Fruit fly (Drosophila melanogaster) whole organism, embryonic: Measurements from ENCODE around the gene Blimp-1.

Experiments
- Atf6 ChIP-seq: fragments of 200-800 bp; sonication (Bioruptor generic); IDR thresholded peaks from 2 replicates; pipeline ENCODE4 v1.3.6; 2022; ENCODE audit warnings: missing biosample characterization, missing genetic modification characterization
- BEAF-32 ChIP-seq: fragments of 200-800 bp; sonication (Bioruptor generic); optimal IDR thresholded peaks from 3 replicates; lab custom pipeline; 2017; ENCODE audit warnings: missing biosample characterization, missing genetic modification characterization, mild to moderate bottlenecking, moderate library complexity, missing genetic modification reagents
- Blimp-1 ChIP-seq: fragments of 200-800 bp; sonication (Bioruptor generic); optimal IDR thresholded peaks from 3 replicates; lab custom pipeline; 2018; ENCODE audit warnings: missing biosample characterization, missing genetic modification characterization, mild to moderate bottlenecking, moderate library complexity, missing genetic modification reagents
- CG10321 ChIP-seq: fragments of 200-800 bp; sonication (Bioruptor generic); IDR thresholded peaks from 2 replicates; pipeline ENCODE4 v1.3.6; 2022; ENCODE audit warnings: missing biosample characterization, missing genetic modification characterization
- CG11093 ChIP-seq: fragments of 200-800 bp; sonication (Bioruptor generic); IDR thresholded peaks from 3 replicates; pipeline ENCODE4 v1.3.6; 2022; ENCODE audit warnings: missing biosample characterization, missing genetic modification characterization
- CG12236 ChIP-seq: fragments of 200-800 bp; sonication (Bioruptor generic); optimal IDR thresholded peaks from 2 replicates; lab custom pipeline; 2016; ENCODE audit warnings: missing biosample characterization, missing genetic modification characterization
- CG13296 ChIP-seq: fragments of 200-800 bp; sonication (Bioruptor generic); optimal IDR thresholded peaks from 3 replicates; lab custom pipeline; 2018; ENCODE audit warnings: missing biosample characterization, mild to moderate bottlenecking, missing genetic modification characterization
- CG14050 ChIP-seq: fragments of 200-800 bp; sonication (Bioruptor generic); IDR thresholded peaks from 3 replicates; pipeline ENCODE4 v1.3.6; 2022; ENCODE audit warnings: missing biosample characterization, missing genetic modification characterization
- CG14860 ChIP-seq: fragments of 200-800 bp; sonication (Bioruptor generic); IDR thresholded peaks from 3 replicates; pipeline ENCODE4 v1.3.6; 2022; ENCODE audit warnings: missing biosample characterization, missing genetic modification characterization; ENCODE audit not compliant: partially characterized antibody
- CG15479 ChIP-seq: fragments of 200-800 bp; sonication (Bioruptor generic); optimal IDR thresholded peaks from 3 replicates; lab custom pipeline; 2019; ENCODE audit warnings: missing biosample characterization, mild to moderate bottlenecking, missing genetic modification characterization, moderate library complexity
- CG15514 ChIP-seq: fragments of 200-800 bp; sonication (Bioruptor generic); optimal IDR thresholded peaks from 3 replicates; lab custom pipeline; 2017; ENCODE audit warnings: missing biosample characterization, missing genetic modification characterization, mild to moderate bottlenecking, moderate library complexity, missing genetic modification reagents
- CG18011 ChIP-seq: fragments of 200-800 bp; sonication (Bioruptor generic); optimal IDR thresholded peaks from 2 replicates; lab custom pipeline; 2017; ENCODE audit warnings: missing biosample characterization, missing genetic modification characterization, mild to moderate bottlenecking, moderate library complexity, missing genotype
- CG33557 ChIP-seq: fragments of 200-800 bp; sonication (Bioruptor generic); optimal IDR thresholded peaks from 2 replicates; lab custom pipeline; 2019; ENCODE audit warnings: missing biosample characterization, mild to moderate bottlenecking, missing genetic modification characterization, moderate library complexity
- CG34376 ChIP-seq: fragments of 200-800 bp; sonication (Bioruptor generic); optimal IDR thresholded peaks from 2 replicates; lab custom pipeline; 2018; ENCODE audit warnings: missing biosample characterization, mild to moderate bottlenecking, missing genetic modification characterization
- CG4282 ChIP-seq: fragments of 200-800 bp; sonication (Bioruptor generic); optimal IDR thresholded peaks from 2 replicates; lab custom pipeline; 2016; ENCODE audit warnings: missing biosample characterization, missing genetic modification characterization
- CG5953 ChIP-seq: fragments of 200-800 bp; sonication (Bioruptor generic); IDR thresholded peaks from 2 replicates; pipeline ENCODE4 v1.3.6; 2022; ENCODE audit warnings: missing biosample characterization, missing genetic modification characterization
- CG7271 ChIP-seq: fragments of 200-800 bp; sonication (Bioruptor generic); optimal IDR thresholded peaks from 2 replicates; lab custom pipeline; 2018; ENCODE audit warnings: missing biosample characterization, mild to moderate bottlenecking, missing genetic modification characterization, moderate library complexity
- CG7357 ChIP-seq: fragments of 200-800 bp; sonication (Bioruptor generic); IDR thresholded peaks from 3 replicates; pipeline ENCODE4 v1.3.6; 2022; ENCODE audit warnings: missing biosample characterization, missing genetic modification characterization
- CG7745 ChIP-seq: fragments of 200-800 bp; sonication (Bioruptor generic); optimal IDR thresholded peaks from 2 replicates; lab custom pipeline; 2018; ENCODE audit warnings: missing biosample characterization, mild to moderate bottlenecking, missing genetic modification characterization, moderate library complexity
- CG7928 ChIP-seq: fragments of 200-800 bp; sonication (Bioruptor generic); optimal IDR thresholded peaks from 2 replicates; lab custom pipeline; 2017; ENCODE audit warnings: missing biosample characterization, mild to moderate bottlenecking, missing genetic modification characterization
- CG9437 ChIP-seq: fragments of 200-800 bp; sonication (Bioruptor generic); optimal IDR thresholded peaks from 2 replicates; lab custom pipeline; 2018; ENCODE audit warnings: missing biosample characterization, mild to moderate bottlenecking, missing genetic modification characterization
- Dbx ChIP-seq: fragments of 200-800 bp; sonication (Bioruptor generic); IDR thresholded peaks from 3 replicates; pipeline ENCODE4 v1.3.6; 2022; ENCODE audit warnings: missing biosample characterization, missing genetic modification characterization
- HLH4C ChIP-seq: fragments of 200-800 bp; sonication (Bioruptor generic); IDR thresholded peaks from 3 replicates; pipeline ENCODE4 v1.3.6; 2022; ENCODE audit warnings: missing biosample characterization, missing genetic modification characterization; ENCODE audit not compliant: partially characterized antibody
- HLHmδ ChIP-seq: fragments of 200-800 bp; sonication (Bioruptor generic); optimal IDR thresholded peaks from 2 replicates; lab custom pipeline; 2018; ENCODE audit warnings: missing biosample characterization, mild to moderate bottlenecking, missing genetic modification characterization, moderate library complexity
- Meics ChIP-seq: fragments of 200-800 bp; sonication (Bioruptor generic); optimal IDR thresholded peaks from 2 replicates; lab custom pipeline; 2017; ENCODE audit warnings: missing biosample characterization, mild to moderate bottlenecking, missing genetic modification characterization
- Stat92E ChIP-seq, 3 experiments: fragments of >200 bp in 2 of 3; fragments of 200-800 bp in 1 of 3; sonication (Bioruptor generic) in 1 of 3; optimal IDR thresholded peaks; 2 replicates each; lab custom pipeline; 2017 to 2019; ENCODE audit warnings: missing biosample characterization in 3 of 3, missing genetic modification characterization in 3 of 3, mild to moderate bottlenecking in 1 of 3, moderate library complexity in 1 of 3
- Xbp1 ChIP-seq: fragments of 200-800 bp; sonication (Bioruptor generic); optimal IDR thresholded peaks from 3 replicates; lab custom pipeline; 2016; ENCODE audit warnings: missing biosample characterization, mild to moderate bottlenecking, missing genetic modification characterization
- ara ChIP-seq: fragments of 200-800 bp; sonication (Bioruptor generic); IDR thresholded peaks from 2 replicates; pipeline ENCODE4 v1.3.6; 2022; ENCODE audit warnings: missing biosample characterization, missing genetic modification characterization
- ato ChIP-seq: fragments of 200-800 bp; sonication (Bioruptor generic); IDR thresholded peaks from 2 replicates; pipeline ENCODE4 v1.3.6; 2022; ENCODE audit warnings: missing biosample characterization, missing genetic modification characterization; ENCODE audit not compliant: partially characterized antibody
- bab2 ChIP-seq: fragments of 200-800 bp; sonication (Bioruptor generic); optimal IDR thresholded peaks from 2 replicates; lab custom pipeline; 2016; ENCODE audit warnings: missing biosample characterization, missing genetic modification characterization
- bbx ChIP-seq: fragments of 200-800 bp; sonication (Bioruptor generic); IDR thresholded peaks from 2 replicates; pipeline ENCODE4 v1.3.6; 2022; ENCODE audit warnings: missing biosample characterization, missing genetic modification characterization; ENCODE audit not compliant: partially characterized antibody
- cas ChIP-seq: fragments of 200-800 bp; sonication (Bioruptor generic); IDR thresholded peaks from 2 replicates; pipeline ENCODE4 v1.3.6; 2022; ENCODE audit warnings: missing biosample characterization, missing genetic modification characterization
- chm ChIP-seq: fragments of 200-800 bp; sonication (Bioruptor generic); IDR thresholded peaks from 2 replicates; pipeline ENCODE4 v1.3.6; 2022; ENCODE audit warnings: missing biosample characterization, missing genetic modification characterization
- chn ChIP-seq: fragments of 200-800 bp; sonication (Bioruptor generic); optimal IDR thresholded peaks from 2 replicates; lab custom pipeline; 2016; ENCODE audit warnings: missing biosample characterization, missing genetic modification characterization
- danr ChIP-seq: fragments of 200-800 bp; sonication (Bioruptor generic); IDR thresholded peaks from 2 replicates; pipeline ENCODE4 v1.3.6; 2022; ENCODE audit warnings: missing biosample characterization, missing genetic modification characterization
- dm ChIP-seq: fragments of 200-800 bp; sonication (Bioruptor generic); optimal IDR thresholded peaks from 3 replicates; lab custom pipeline; 2016; ENCODE audit warnings: missing biosample characterization, missing genetic modification characterization
- lov ChIP-seq, 2 experiments: fragments of 200-800 bp in 1 of 2; fragments of >200 bp in 1 of 2; sonication (Bioruptor generic) in 1 of 2; IDR thresholded peaks in 1 of 2; optimal IDR thresholded peaks in 1 of 2; 2 replicates in 1 of 2; 3 replicates in 1 of 2; pipeline versions ENCODE4 v1.3.6 to Lab custom; 2017 to 2022; ENCODE audit warnings: missing biosample characterization in 1 of 2, missing genetic modification characterization in 1 of 2
- luna ChIP-seq: fragments of 200-800 bp; sonication (Bioruptor generic); optimal IDR thresholded peaks from 2 replicates; lab custom pipeline; 2016; ENCODE audit warnings: missing biosample characterization, missing genetic modification characterization
- prd ChIP-seq, 3 experiments: fragments of >200 bp in 2 of 3; fragments of 200-800 bp in 1 of 3; sonication (Bioruptor generic) in 1 of 3; optimal IDR thresholded peaks in 2 of 3; IDR thresholded peaks in 1 of 3; 2 replicates in 2 of 3; 3 replicates in 1 of 3; pipeline versions ENCODE4 v1.3.6 to Lab custom; 2017 to 2022; ENCODE audit warnings: missing biosample characterization in 1 of 3, missing genetic modification characterization in 1 of 3
- run ChIP-seq: fragments of 200-800 bp; sonication (Bioruptor generic); optimal IDR thresholded peaks from 3 replicates; lab custom pipeline; 2018; ENCODE audit warnings: missing biosample characterization, mild to moderate bottlenecking, missing genetic modification characterization
- sc ChIP-seq, 3 experiments: fragments of >200 bp in 2 of 3; fragments of 200-800 bp in 1 of 3; sonication (Bioruptor generic) in 1 of 3; optimal IDR thresholded peaks; 2 replicates in 2 of 3; 3 replicates in 1 of 3; lab custom pipeline; 2017; ENCODE audit warnings: mild to moderate bottlenecking in 1 of 3, missing biosample characterization in 1 of 3, missing genetic modification characterization in 1 of 3, missing genetic modification reagents in 1 of 3
- scrt ChIP-seq: fragments of 200-800 bp; sonication (Bioruptor generic); optimal IDR thresholded peaks from 2 replicates; lab custom pipeline; 2018; ENCODE audit warnings: missing biosample characterization, mild to moderate bottlenecking, missing genetic modification characterization, moderate library complexity
- sd ChIP-seq: fragments of 200-800 bp; sonication (Bioruptor generic); optimal IDR thresholded peaks from 3 replicates; lab custom pipeline; 2018; ENCODE audit warnings: missing biosample characterization, mild to moderate bottlenecking, missing genetic modification characterization, moderate library complexity
- sima ChIP-seq: fragments of 200-800 bp; sonication (Bioruptor generic); optimal IDR thresholded peaks from 2 replicates; lab custom pipeline; 2016; ENCODE audit warnings: missing biosample characterization, missing genetic modification characterization
- tin ChIP-seq: fragments of 200-800 bp; sonication (Bioruptor generic); optimal IDR thresholded peaks from 3 replicates; lab custom pipeline; 2016; ENCODE audit warnings: missing biosample characterization, missing genetic modification characterization
- tna ChIP-seq: fragments of 200-800 bp; sonication (Bioruptor generic); IDR thresholded peaks from 2 replicates; pipeline ENCODE4 v1.3.6; 2022; ENCODE audit warnings: missing biosample characterization, missing genetic modification characterization; ENCODE audit not compliant: partially characterized antibody
- vvl ChIP-seq: fragments of 200-800 bp; sonication (Bioruptor generic); IDR thresholded peaks from 2 replicates; pipeline ENCODE4 v1.3.6; 2022; ENCODE audit warnings: missing biosample characterization, missing genetic modification characterization

The Blimp-1 gene

DNA sequence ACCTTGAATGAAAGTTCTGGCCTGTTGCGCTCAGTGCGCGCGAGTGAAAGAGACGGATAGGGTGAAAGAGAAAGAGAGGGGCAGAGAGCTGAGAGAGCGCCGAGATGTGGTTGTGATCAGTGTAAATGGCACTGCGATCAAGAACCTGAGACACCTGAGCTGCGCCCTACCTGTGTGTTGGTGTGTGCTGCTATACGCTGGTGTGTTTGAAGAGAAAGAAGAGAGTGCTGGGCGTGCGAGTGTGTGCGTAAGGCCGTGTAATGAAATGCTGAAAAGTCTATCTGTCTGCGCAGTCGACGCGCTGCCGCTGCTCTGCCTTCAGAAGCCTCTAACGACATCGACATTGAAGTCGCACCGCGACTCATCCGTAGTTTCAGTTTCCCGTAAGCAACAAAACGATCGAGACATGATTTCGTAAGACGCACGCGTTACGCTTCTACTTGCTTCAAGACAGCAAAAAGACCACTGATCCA is at the start of gene Blimp-1:
Gene Blimp-1, plus strand, starts transcription at position 376 of the 473 bp plus-strand sequence.
- TF ChIP-seq danr (GFP tag; lab: Robert Waterston, UW) (no peak), CG7928 (GFP tag; lab: Kevin White, UChicago) (no peak), bab2 (GFP tag; lab: Kevin White, UChicago) (no peak), CG15514 (GFP tag; lab: Kevin White, UChicago) (no peak), CG15479 (peak; percentile 82), CG12236 (GFP tag; lab: Kevin White, UChicago) (no peak), CG10321 (GFP tag; lab: Robert Waterston, UW) (0 out of 2 replicates have a peak, but pooled peaks have one; percentile 27), CG14860 (GFP tag; lab: Robert Waterston, UW) (0 out of 3 replicates have a peak, but pooled peaks have one; percentile 30), lov (optimal IDR thresholded peaks at IDR 0.05; lab: Kevin White, UChicago) (no peak), lov (GFP tag; IDR thresholded peaks at IDR 0.05; lab: Robert Waterston, UW) (0 out of 3 replicates have a peak, but pooled peaks have one; percentile 10), chn (GFP tag; lab: Kevin White, UChicago) (no peak), dm (no peak), CG9437 (GFP tag; lab: Kevin White, UChicago) (peak; percentile 21), vvl (GFP tag; lab: Robert Waterston, UW) (peak; percentile 38; the same call in 1 of the 2 replicates), CG33557 (no peak), Meics (no peak), ara (GFP tag; lab: Robert Waterston, UW) (no peak), CG18011 (GFP tag; lab: Kevin White, UChicago) (no peak), Dbx (GFP tag; lab: Robert Waterston, UW) (0 out of 3 replicates have a peak, but pooled peaks have one; percentile 16), Atf6 (GFP tag; lab: Robert Waterston, UW) (no peak), Xbp1 (GFP tag; lab: Kevin White, UChicago) (no peak), CG14050 (GFP tag; lab: Robert Waterston, UW) (no peak), luna (GFP tag; lab: Kevin White, UChicago) (no peak), tna (no peak), run (tag; lab: Kevin White, UChicago) (no peak), Blimp-1 (peak; percentile 51), sd (no peak), CG11093 (GFP tag; lab: Robert Waterston, UW) (0 out of 3 replicates have a peak, but pooled peaks have one; percentile 9), HLHmδ (no peak), prd (optimal IDR thresholded peaks at IDR 0.05; lab: Kevin White, UChicago) (no peak), prd (GFP tag; IDR thresholded peaks at IDR 0.05; lab: Robert Waterston, UW) (no peak), BEAF-32 (GFP tag; lab: Kevin White, UChicago) (no peak), CG4282 (GFP tag; lab: Kevin White, UChicago) (no peak), CG34376 (GFP tag; lab: Kevin White, UChicago) (no peak), ato (GFP tag; lab: Robert Waterston, UW) (no peak), sima (no peak), CG7745 (no peak), scrt (GFP tag; lab: Kevin White, UChicago) (no peak), chm (peak; percentile 19; the same call in 1 of the 2 replicates), CG13296 (GFP tag; lab: Kevin White, UChicago) (no peak), tin (GFP tag; lab: Kevin White, UChicago) (no peak), HLH4C (GFP tag; lab: Robert Waterston, UW) (no peak), sc (optimal IDR thresholded peaks at IDR 0.05; lab: Kevin White, UChicago) (no peak), sc (GFP tag; optimal IDR thresholded peaks at IDR 0.05; lab: Kevin White, UChicago) (no peak), CG5953 (no peak), cas (GFP tag; lab: Robert Waterston, UW) (no peak), CG7357 (GFP tag; lab: Robert Waterston, UW) (no peak), CG7271 (tag; lab: Kevin White, UChicago) (no peak), bbx (GFP tag; lab: Robert Waterston, UW) (0 out of 2 replicates have a peak, but pooled peaks have one; percentile 16), Stat92E (GFP tag; optimal IDR thresholded peaks at IDR 0.05; lab: Kevin White, UChicago) (no peak)
